Fruit fly (Drosophila melanogaster): ENCODE data around the gene CG43091.

The CG43091 gene

DNA sequence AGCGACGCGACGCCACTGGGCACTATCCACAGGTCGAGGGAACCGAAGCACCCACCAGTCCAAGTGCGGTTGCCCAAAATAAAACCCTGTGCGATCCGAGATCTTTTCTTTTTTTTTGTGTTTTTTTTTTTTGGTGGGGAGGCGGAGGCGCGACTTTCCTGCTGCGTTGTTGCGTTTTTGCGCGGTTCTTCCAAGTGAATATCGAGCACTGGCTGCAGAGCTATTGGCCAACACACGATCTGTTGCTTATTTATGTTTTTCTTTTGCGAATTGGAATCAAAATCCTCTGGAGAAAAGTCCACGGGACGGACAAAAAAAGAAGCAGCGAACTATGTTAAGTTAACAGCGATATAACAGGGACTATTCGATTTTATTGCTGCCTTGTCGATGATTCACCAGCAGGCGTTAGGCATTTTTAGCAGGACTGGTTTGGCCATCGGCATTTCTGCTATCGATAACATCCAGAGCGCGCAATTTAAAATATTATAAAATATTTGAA lies 47.7 kb downstream of the CG43091 start, which contains the start of gene wge (continued):
- TF ChIP-seq tin (GFP tag; optimal IDR thresholded peaks at IDR 0.05) (no peak), Dll (GFP tag; IDR thresholded peaks at IDR 0.05; ENCODE audit: partially characterized antibody) (peak; percentile 71; the same call in 3 of the 4 replicates), tna (GFP tag; IDR thresholded peaks at IDR 0.05; ENCODE audit: partially characterized antibody) (peak; percentile 58; the same call in 1 of the 2 replicates), Dad (GFP tag; optimal IDR thresholded peaks at IDR 0.05) (no peak), CG17829 (tag; optimal IDR thresholded peaks at IDR 0.05) (peak; percentile 25), cg (GFP tag; optimal IDR thresholded peaks at IDR 0.05) (peak; percentile 57), CG10321 (GFP tag; IDR thresholded peaks at IDR 0.05) (no peak), unc-4 (GFP tag; IDR thresholded peaks at IDR 0.05; ENCODE audit: partially characterized antibody) (peak; percentile 69), bsh (GFP tag; optimal IDR thresholded peaks at IDR 0.05) (peak in 1 of 2 experiments; percentile 94), CG3995 (GFP tag; optimal IDR thresholded peaks at IDR 0.05) (no peak), mld (GFP tag; IDR thresholded peaks at IDR 0.05; ENCODE audit: partially characterized antibody) (peak; percentile 55; the same call in 1 of the 3 replicates), Opbp (GFP tag; IDR thresholded peaks at IDR 0.05; ENCODE audit: partially characterized antibody) (peak; percentile 58; the same call in 1 of the 3 replicates), cato (GFP tag; optimal IDR thresholded peaks at IDR 0.05; ENCODE audit: borderline replicate concordance) (no peak), CG9437 (GFP tag; optimal IDR thresholded peaks at IDR 0.05) (no peak), pzg (GFP tag; optimal IDR thresholded peaks at IDR 0.05) (peak; percentile 70), CG9609 (GFP tag; optimal IDR thresholded peaks at IDR 0.05) (no peak), CG11085 (GFP tag; IDR thresholded peaks at IDR 0.05) (no peak), CG12659 (GFP tag; optimal IDR thresholded peaks at IDR 0.05) (peak; percentile 30), CG9797 (GFP tag; optimal IDR thresholded peaks at IDR 0.05) (peak; percentile 65), knrl (GFP tag; IDR thresholded peaks at IDR 0.05; ENCODE audit: partially characterized antibody) (peak; percentile 54), CG34376 (GFP tag; optimal IDR thresholded peaks at IDR 0.05) (no peak), otp (GFP tag; IDR thresholded peaks at IDR 0.05) (no peak), CG2129 (GFP tag; IDR thresholded peaks at IDR 0.05; ENCODE audit: partially characterized antibody) (peak; percentile 36; the same call in 1 of the 2 replicates), luna (GFP tag; optimal IDR thresholded peaks at IDR 0.05) (no peak), gfzf (GFP tag; optimal IDR thresholded peaks at IDR 0.05) (peak; percentile 75), cad (GFP tag; optimal IDR thresholded peaks at IDR 0.05) (no peak), gce (GFP tag; IDR thresholded peaks at IDR 0.05) (no peak), phol (tag; optimal IDR thresholded peaks at IDR 0.05) (peak; percentile 21), lbe (GFP tag; optimal IDR thresholded peaks at IDR 0.05) (peak; percentile 39), scrt (GFP tag; optimal IDR thresholded peaks at IDR 0.05) (no peak), psq (GFP tag; optimal IDR thresholded peaks at IDR 0.05) (no peak), CG17385 (GFP tag; optimal IDR thresholded peaks at IDR 0.05) (peak; percentile 56), CG4424 (GFP tag; optimal IDR thresholded peaks at IDR 0.05) (no peak), Lhr (GFP tag; optimal IDR thresholded peaks at IDR 0.05) (no peak), CG5180 (GFP tag; optimal IDR thresholded peaks at IDR 0.05) (no peak), Atf3 (GFP tag; optimal IDR thresholded peaks at IDR 0.05) (no peak), prd (optimal IDR thresholded peaks at IDR 0.05) (no peak), prd (GFP tag; IDR thresholded peaks at IDR 0.05) (no peak), Spps (tag; optimal IDR thresholded peaks at IDR 0.05) (no peak), Pdp1 (GFP tag; optimal IDR thresholded peaks at IDR 0.05) (peak in 1 of 2 experiments; percentile 43), GATAe (GFP tag; conservative IDR thresholded peaks at IDR 0.05) (no peak), sd (tag; optimal IDR thresholded peaks at IDR 0.05) (peak; percentile 69), CG15601 (tag; optimal IDR thresholded peaks at IDR 0.05) (no peak), CG31224 (GFP tag; IDR thresholded peaks at IDR 0.05) (no peak), CG2678 (tag; optimal IDR thresholded peaks at IDR 0.05) (peak; percentile 1), jing (GFP tag; optimal IDR thresholded peaks at IDR 0.05) (no peak), Dp (GFP tag; optimal IDR thresholded peaks at IDR 0.05) (peak; percentile 94), CG15514 (GFP tag; optimal IDR thresholded peaks at IDR 0.05) (peak; percentile 38), CG6654 (GFP tag; optimal IDR thresholded peaks at IDR 0.05) (no peak)

Data from whole organism, embryonic.